Worm (Caenorhabditis elegans): ENCODE data around the gene cdh-10.

Gene cdh-10

DNA sequence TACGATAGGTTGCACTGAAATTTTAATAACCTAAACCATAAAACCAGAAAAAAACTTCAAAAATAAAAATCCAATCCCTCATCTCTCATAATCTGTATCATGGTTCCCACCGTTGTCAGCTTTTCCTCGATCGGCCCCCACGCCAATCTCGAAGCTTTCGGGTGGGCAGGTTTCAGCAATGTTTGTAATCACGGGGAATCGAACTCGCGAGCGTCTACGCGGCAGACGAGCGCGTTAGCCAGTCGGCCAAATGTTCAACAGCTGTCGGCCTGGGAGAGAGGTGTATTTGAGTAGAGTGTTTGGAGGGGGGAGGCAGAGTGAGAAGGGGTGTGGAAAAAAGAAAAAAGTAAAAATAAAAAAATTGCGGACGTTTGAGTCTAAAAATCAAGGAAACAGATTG is 54.7 kb downstream of the cdh-10 start (continued):
- peak; percentile 91 for TF ChIP-seq mes-2 (tag; optimal IDR thresholded peaks at IDR 0.05; ENCODE audit: poor library complexity, severe bottlenecking)
- TF ChIP-seq nhr-48 (tag; optimal IDR thresholded peaks at IDR 0.05), result peak; percentile 74
- peak in 1 of 2 experiments; percentile 4 for TF ChIP-seq ZK546.5 (tag; optimal IDR thresholded peaks at IDR 0.05)
- TF ChIP-seq aly-2 (tag; optimal IDR thresholded peaks at IDR 0.05), result no peak
- peak; percentile 75 for TF ChIP-seq nhr-6 (tag; optimal IDR thresholded peaks at IDR 0.05)
- no peak for TF ChIP-seq nhr-76 (tag; optimal IDR thresholded peaks at IDR 0.05)
- peak in 1 of 2 experiments; percentile 39 for TF ChIP-seq unc-62 (GFP tag; optimal IDR thresholded peaks at IDR 0.05 in 1 of 2)
- no peak for TF ChIP-seq unc-62 (tag; optimal IDR thresholded peaks at IDR 0.05)
- peak; percentile 45 for TF ChIP-seq nhr-28 (tag; optimal IDR thresholded peaks at IDR 0.05)
- no peak for TF ChIP-seq unc-39 (tag; optimal IDR thresholded peaks at IDR 0.05)
- peak; percentile 55; the same call in 1 of the 2 replicates for TF ChIP-seq nhr-41 (GFP tag; IDR thresholded peaks at IDR 0.05)
- no peak for TF ChIP-seq fos-1 (tag; optimal IDR thresholded peaks at IDR 0.05)
- TF ChIP-seq ceh-44 (GFP tag; IDR thresholded peaks at IDR 0.05), result peak; percentile 77
- peak; percentile 71; the same call in 1 of the 2 replicates for TF ChIP-seq ZK337.2 (GFP tag; IDR thresholded peaks at IDR 0.05)
- TF ChIP-seq tag-97 (GFP tag; IDR thresholded peaks at IDR 0.05), result no peak
- TF ChIP-seq nhr-11 (tag; optimal IDR thresholded peaks at IDR 0.05), result peak; percentile 66

DNA sequence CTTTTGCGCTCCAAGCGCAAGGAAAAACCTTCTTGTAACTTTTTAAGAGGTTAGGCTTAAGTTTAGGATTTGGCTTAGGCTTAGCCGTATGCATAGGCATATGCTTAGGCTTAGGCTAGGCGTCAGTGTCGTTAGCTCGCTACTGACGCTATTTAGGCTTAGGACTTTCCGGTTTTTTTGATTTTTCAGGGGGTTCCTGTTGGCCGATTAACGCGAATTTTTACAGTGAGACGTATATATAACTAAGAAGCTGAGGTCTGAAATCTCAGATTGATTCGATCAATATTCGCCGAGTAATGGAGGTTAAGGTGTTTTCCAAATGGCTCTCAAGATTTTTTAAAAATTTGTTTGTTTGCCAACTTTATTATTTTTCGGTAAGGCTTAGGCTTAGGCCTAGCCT is 55.5 kb downstream of the cdh-10 start:
- TF ChIP-seq aha-1 (tag) (peak; percentile 92), dpl-1 (GFP tag; optimal IDR thresholded peaks at IDR 0.05) (no peak)

DNA sequence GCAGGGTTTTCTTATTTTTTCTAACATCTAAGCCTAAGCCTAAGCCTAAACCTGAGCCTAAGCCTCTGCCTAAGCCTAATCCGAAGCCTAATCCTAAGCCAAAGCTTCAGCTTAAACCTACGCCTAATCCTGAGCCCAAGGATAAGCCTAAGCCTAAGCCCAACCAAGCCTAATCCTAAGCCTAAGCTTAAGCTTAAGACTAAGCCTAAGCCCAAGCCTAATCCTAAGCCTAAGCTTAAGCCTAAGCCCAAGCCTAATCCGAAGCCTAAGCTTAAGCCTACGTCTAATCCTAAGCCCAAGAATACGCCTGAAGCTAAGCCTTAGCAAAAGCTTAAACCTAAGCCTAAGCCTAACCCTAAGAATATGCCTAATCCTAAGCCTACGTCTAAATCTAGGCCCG is 59.8 kb downstream of the cdh-10 start:
- no peak for TF ChIP-seq arid-1 (GFP tag; conservative IDR thresholded peaks at IDR 0.05)
- TF ChIP-seq ctbp-1 (GFP tag; IDR thresholded peaks at IDR 0.05), result no peak
- TF ChIP-seq set-16 (GFP tag; IDR thresholded peaks at IDR 0.05), result no peak
- no peak for TF ChIP-seq daf-16 (GFP tag; optimal IDR thresholded peaks at IDR 0.05)
- TF ChIP-seq daf-16 (tag; optimal IDR thresholded peaks at IDR 0.05), result no peak
- no peak for TF ChIP-seq ceh-32 (tag; optimal IDR thresholded peaks at IDR 0.05; ENCODE audit: poor library complexity)
- no peak for TF ChIP-seq duxl-1 (tag; optimal IDR thresholded peaks at IDR 0.05; ENCODE audit: poor library complexity)

DNA sequence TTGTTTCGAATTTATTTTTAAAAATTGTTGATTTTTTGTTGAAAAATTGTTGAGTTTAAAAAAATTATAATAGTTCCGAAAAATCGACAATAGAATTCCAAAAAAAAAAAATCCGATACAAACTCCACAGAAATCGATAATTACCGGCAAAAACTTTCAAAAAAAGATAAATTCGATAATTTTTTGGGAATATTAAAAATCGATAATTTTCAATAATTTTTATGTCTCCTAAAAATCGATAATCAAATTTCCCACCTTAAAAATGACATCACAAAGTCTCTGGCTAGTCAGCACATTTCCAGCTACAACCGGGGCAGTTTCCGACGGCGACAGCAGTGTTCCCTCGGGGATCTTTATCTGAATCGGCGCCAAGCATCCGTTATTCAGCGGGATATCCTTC is 62.5 kb downstream of the cdh-10 start:
- TF ChIP-seq ceh-28 (tag; optimal IDR thresholded peaks at IDR 0.05) (peak; percentile 71), mep-1 (tag; optimal IDR thresholded peaks at IDR 0.05) (no peak)

DNA sequence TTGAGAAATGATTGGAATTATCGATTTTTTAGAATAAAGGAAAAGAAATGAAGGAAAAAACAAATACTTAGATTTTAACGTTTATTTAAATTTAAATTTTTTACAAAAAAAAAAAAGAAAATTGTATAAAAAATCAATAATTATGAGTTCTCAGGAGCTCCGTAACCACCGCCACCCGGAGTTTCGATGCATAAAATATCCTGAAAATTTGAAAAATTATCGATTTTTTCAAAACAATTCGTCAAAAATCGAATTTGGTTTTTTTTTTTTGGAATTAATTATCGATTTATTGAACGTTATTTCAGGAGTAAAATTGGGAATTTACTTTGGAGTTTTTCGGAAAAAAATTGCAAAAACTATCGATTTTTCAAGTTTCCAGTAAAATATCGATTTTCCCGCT is 63.7 kb downstream of the cdh-10 start, which contains the start of gene Y38F2AR.10:
Gene Y38F2AR.10, minus strand, starts transcription at position 101 of the 400 bp plus-strand sequence.
- peak; percentile 43 for TF ChIP-seq ceh-28 (tag; optimal IDR thresholded peaks at IDR 0.05)
- no peak for TF ChIP-seq hmg-1.1 (GFP tag; IDR thresholded peaks at IDR 0.05)
- no peak for TF ChIP-seq nhr-77 (tag; optimal IDR thresholded peaks at IDR 0.05)
- TF ChIP-seq lim-7 (GFP tag; IDR thresholded peaks at IDR 0.05), result no peak
- no peak for TF ChIP-seq nhr-25 (tag; optimal IDR thresholded peaks at IDR 0.05; ENCODE audit: borderline replicate concordance, insufficient read depth)
- no peak for TF ChIP-seq rbr-2 (tag; optimal IDR thresholded peaks at IDR 0.05)
- no peak for TF ChIP-seq dmd-9 (GFP tag; IDR thresholded peaks at IDR 0.05)

DNA sequence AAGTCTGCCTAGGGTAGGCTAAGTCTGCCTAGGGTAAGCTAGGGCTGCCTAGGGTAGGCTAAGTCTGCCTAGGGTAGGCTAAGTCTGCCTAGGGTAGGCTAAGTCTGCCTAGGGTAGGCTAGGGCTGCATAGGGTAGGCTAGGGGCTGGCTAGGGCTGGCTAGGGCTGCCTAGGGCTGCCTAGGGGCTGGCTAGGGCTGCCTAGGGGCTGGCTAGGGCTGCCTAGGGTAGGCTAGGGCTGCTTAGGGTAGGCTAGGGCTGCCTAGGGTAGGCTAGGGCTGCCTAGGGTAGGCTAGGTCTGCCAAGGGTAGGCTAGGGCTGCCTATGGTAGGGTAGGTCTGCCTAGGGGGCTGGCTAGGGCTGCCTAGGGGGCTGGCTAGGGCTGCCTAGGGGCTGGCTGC is 64.9 kb downstream of the cdh-10 start:
- TF ChIP-seq cey-2 (tag; optimal IDR thresholded peaks at IDR 0.05; ENCODE audit: borderline replicate concordance, insufficient read depth) (no peak), saeg-2 (GFP tag; IDR thresholded peaks at IDR 0.05) (0 out of 2 replicates have a peak, but pooled peaks have one; percentile 28), F49E8.2 (tag; optimal IDR thresholded peaks at IDR 0.05; ENCODE audit: borderline replicate concordance) (no peak), zfp-3 (GFP tag; conservative IDR thresholded peaks at IDR 0.05) (no peak), fos-1 (tag; optimal IDR thresholded peaks at IDR 0.05) (no peak), pqm-1 (tag; optimal IDR thresholded peaks at IDR 0.05) (no peak), mdt-29 (GFP tag; IDR thresholded peaks at IDR 0.05) (no peak), lim-7 (GFP tag; IDR thresholded peaks at IDR 0.05) (0 out of 2 replicates have a peak, but pooled peaks have one; percentile 3), set-16 (GFP tag; IDR thresholded peaks at IDR 0.05) (peak; percentile 90), madf-9 (GFP tag; conservative IDR thresholded peaks at IDR 0.05) (no peak), lin-38 (GFP tag; IDR thresholded peaks at IDR 0.05) (0 out of 2 replicates have a peak, but pooled peaks have one; percentile 15), dmd-8 (GFP tag; IDR thresholded peaks at IDR 0.05) (0 out of 2 replicates have a peak, but pooled peaks have one; percentile 53)

All from whole organism, L4 larva.